Worm (Caenorhabditis elegans): ENCODE results near the gene nspd-4.

ce11 chrII:4849885-4850284 is 7.5 kb downstream of the nspd-4 start, which contains the start of gene T23B7.3:
- TF ChIP-seq him-1 (tag; optimal IDR thresholded peaks at IDR 0.05) (no peak), W03F9.2 (tag; optimal IDR thresholded peaks at IDR 0.05) (no peak), dao-5 (tag; optimal IDR thresholded peaks at IDR 0.05) (no peak)
